Worm (Caenorhabditis elegans): Measurements from ENCODE around the gene dld-1.
"Not testable (repeated sequence)": the region's sequence is repeated elsewhere in the genome, so short reads cannot be mapped to it uniquely, and the experiment has no call there.

DNA sequence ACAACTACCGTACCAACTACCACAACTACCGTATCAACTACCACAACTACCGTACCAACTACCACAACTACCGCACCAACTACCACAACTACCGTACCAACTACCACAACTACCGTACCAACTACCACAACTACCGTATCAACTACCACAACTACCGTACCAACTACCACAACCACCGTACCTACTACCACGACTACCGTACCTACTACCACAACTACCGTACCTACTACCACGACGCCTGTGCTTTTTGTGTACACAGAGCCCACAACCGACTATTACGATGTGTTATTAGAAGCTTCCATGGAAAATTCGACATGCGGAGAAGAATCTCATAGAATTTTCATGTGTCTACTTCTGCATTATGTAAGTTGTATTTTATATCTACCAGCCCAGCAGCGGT lies 36.9 kb upstream of the dld-1 start, which contains the start of gene F55B11.5:
- not testable (repeated sequence) for TF ChIP-seq ztf-29 (GFP tag; IDR thresholded peaks at IDR 0.05); T22C8.4 (GFP tag; IDR thresholded peaks at IDR 0.05); tab-1 (GFP tag; IDR thresholded peaks at IDR 0.05); med-1 (GFP tag; optimal IDR thresholded peaks at IDR 0.05; ENCODE audit: insufficient read depth)
